Worm (Caenorhabditis elegans) whole organism, mixed stage, embryonic: ENCODE measurements around the gene K03A11.5.

ENCODE experiments used
- cnd-1 ChIP-seq: fragments of 200-800 bp; sonication (Bioruptor generic); optimal IDR thresholded peaks from 2 replicates; lab custom pipeline; 2018; ENCODE audit warnings: mild to moderate bottlenecking, missing genetic modification characterization, missing compliant biosample characterization
- drap-1 ChIP-seq: fragments of 200-800 bp; sonication (Bioruptor generic); optimal IDR thresholded peaks from 3 replicates; lab custom pipeline; 2018; ENCODE audit warnings: mild to moderate bottlenecking, missing genetic modification characterization, missing compliant biosample characterization
- elt-3 ChIP-seq: fragments of 150-350 bp; optimal IDR thresholded peaks from 2 replicates; lab custom pipeline; 2014; ENCODE audit warnings: missing biosample characterization, missing genetic modification characterization
- ham-2 ChIP-seq: fragments of 200-800 bp; sonication (Bioruptor generic); optimal IDR thresholded peaks from 2 replicates; lab custom pipeline; 2018; ENCODE audit warnings: mild to moderate bottlenecking, missing genetic modification characterization, missing compliant biosample characterization
- lsy-2 ChIP-seq: fragments of 150-350 bp; optimal IDR thresholded peaks from 2 replicates; lab custom pipeline; 2014; ENCODE audit warnings: missing biosample characterization, missing genetic modification characterization
- mep-1 ChIP-seq: fragments of 150-350 bp; optimal IDR thresholded peaks from 2 replicates; lab custom pipeline; 2017; ENCODE audit warnings: missing biosample characterization, missing genetic modification reagents, missing genetic modification characterization, inconsistent platforms
- nhr-237 ChIP-seq: fragments of 150-350 bp; optimal IDR thresholded peaks from 2 replicates; lab custom pipeline; 2014; ENCODE audit warnings: missing biosample characterization, missing genetic modification characterization
- nhr-28 ChIP-seq: fragments of 150-350 bp; optimal IDR thresholded peaks from 2 replicates; lab custom pipeline; 2014; ENCODE audit warnings: missing biosample characterization, missing genetic modification characterization
- nhr-76 ChIP-seq: sonication (generic microtip); optimal IDR thresholded peaks from 2 replicates; lab custom pipeline; 2017; ENCODE audit warnings: missing biosample characterization, missing genetic modification characterization
- pha-4 ChIP-seq: fragments of 150-350 bp; optimal IDR thresholded peaks from 2 replicates; lab custom pipeline; 2018; ENCODE audit warnings: missing biosample characterization, missing genetic modification reagents, missing genetic modification characterization
- snpc-4 ChIP-seq: fragments of 150-350 bp; optimal IDR thresholded peaks from 2 replicates; lab custom pipeline; 2014; ENCODE audit warnings: missing biosample characterization, missing genetic modification characterization
- sptf-1 ChIP-seq: sonication (generic microtip); optimal IDR thresholded peaks from 2 replicates; lab custom pipeline; 2017; ENCODE audit warnings: mild to moderate bottlenecking, missing genetic modification characterization, moderate library complexity, missing compliant biosample characterization
- unc-120 ChIP-seq: sonication (generic microtip); optimal IDR thresholded peaks from 2 replicates; lab custom pipeline; 2017; ENCODE audit warnings: missing genetic modification characterization, missing compliant biosample characterization; ENCODE audit not compliant: poor library complexity, severe bottlenecking
- unc-62 ChIP-seq: fragments of 150-350 bp; optimal IDR thresholded peaks from 2 replicates; lab custom pipeline; 2014; ENCODE audit warnings: missing biosample characterization, missing genetic modification reagents, missing genetic modification characterization

DNA sequence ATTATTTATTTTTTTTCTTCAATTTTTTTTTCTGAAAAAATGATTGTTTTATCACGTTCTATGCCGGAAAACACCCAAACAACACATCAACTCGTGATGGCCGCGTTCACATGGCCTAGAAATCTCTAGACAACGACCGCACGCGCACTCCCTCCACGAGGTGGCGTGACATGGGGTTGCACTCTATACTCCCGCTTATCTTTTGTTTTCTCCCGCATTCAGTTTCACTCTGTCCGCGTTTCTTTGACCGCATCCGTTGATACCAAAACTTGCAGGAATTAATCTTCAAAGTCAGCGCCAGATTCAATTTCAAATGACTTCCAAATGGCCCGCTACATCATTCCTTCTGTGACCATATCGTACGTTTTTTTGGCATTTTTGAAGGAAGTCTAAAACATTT is 41.6 kb downstream of the K03A11.5 start, which contains the start of gene F17H10.1:
- TF ChIP-seq sptf-1 (tag; lab: Kevin White, UChicago) (no peak), unc-62 (GFP tag; lab: Kevin White, UChicago) (no peak), pha-4 (no peak), snpc-4 (tag; lab: Kevin White, UChicago) (no peak), nhr-237 (tag; lab: Kevin White, UChicago) (no peak), mep-1 (tag; lab: Kevin White, UChicago) (no peak), nhr-28 (tag; lab: Kevin White, UChicago) (no peak), ham-2 (GFP tag; lab: Kevin White, UChicago) (no peak), drap-1 (GFP tag; lab: Kevin White, UChicago) (no peak), nhr-76 (tag; lab: Kevin White, UChicago) (no peak), elt-3 (tag; lab: Kevin White, UChicago) (peak; percentile 48), cnd-1 (tag; lab: Kevin White, UChicago) (no peak), unc-120 (tag; lab: Kevin White, UChicago) (no peak), lsy-2 (tag; lab: Kevin White, UChicago) (no peak)
